Worm (Caenorhabditis elegans) whole organism, young adult: ENCODE data around the gene ZK742.6.

ENCODE experiments used
- C06A6.2 ChIP-seq: fragments of 200-800 bp; sonication (Bioruptor generic); conservative IDR thresholded peaks from 2 replicates; pipeline ENCODE4 v1.3.6; 2022; ENCODE audit warnings: missing genetic modification characterization, missing compliant biosample characterization
- C17E4.6 ChIP-seq: fragments of 200-800 bp; sonication (Bioruptor generic); IDR thresholded peaks from 2 replicates; pipeline ENCODE4 v1.3.6; 2022; ENCODE audit warnings: missing genetic modification reagents, missing genetic modification characterization, missing compliant biosample characterization
- D2030.7 ChIP-seq: fragments of 200-800 bp; sonication (Bioruptor generic); IDR thresholded peaks from 2 replicates; pipeline ENCODE4 v1.3.6; 2022; ENCODE audit warnings: missing genetic modification reagents, missing genetic modification characterization, missing compliant biosample characterization
- F10E7.11 ChIP-seq: sonication (generic microtip); optimal IDR thresholded peaks from 2 replicates; lab custom pipeline; 2017; ENCODE audit warnings: mild to moderate bottlenecking, missing genetic modification characterization, moderate library complexity, missing compliant biosample characterization
- F22D6.2 ChIP-seq: sonication (generic microtip); optimal IDR thresholded peaks from 2 replicates; lab custom pipeline; 2016; ENCODE audit warnings: mild to moderate bottlenecking, missing genetic modification characterization, missing compliant biosample characterization
- F33H1.4 ChIP-seq: fragments of 200-800 bp; sonication (Bioruptor generic); IDR thresholded peaks from 2 replicates; pipeline ENCODE4 v1.3.6; 2022; ENCODE audit warnings: missing genetic modification reagents, missing genetic modification characterization, missing compliant biosample characterization
- F39B2.1 ChIP-seq: fragments of 200-800 bp; sonication (Bioruptor generic); IDR thresholded peaks from 2 replicates; pipeline ENCODE4 v1.3.6; 2022; ENCODE audit warnings: missing genetic modification reagents, missing genetic modification characterization, missing compliant biosample characterization
- F55B11.4 ChIP-seq: sonication (generic microtip); optimal IDR thresholded peaks from 2 replicates; lab custom pipeline; 2016; ENCODE audit warnings: missing compliant biosample characterization, missing genetic modification characterization, borderline replicate concordance; ENCODE audit not compliant: insufficient read depth
- F57C9.4 ChIP-seq: sonication (generic microtip); optimal IDR thresholded peaks from 2 replicates; lab custom pipeline; 2017; ENCODE audit warnings: mild to moderate bottlenecking, missing genetic modification characterization, missing compliant biosample characterization
- K12H6.12 ChIP-seq: fragments of 200-800 bp; sonication (Bioruptor generic); optimal IDR thresholded peaks from 2 replicates; lab custom pipeline; 2018; ENCODE audit warnings: mild to moderate bottlenecking, missing genetic modification characterization, missing compliant biosample characterization
- T26A5.8 ChIP-seq: sonication (generic microtip); optimal IDR thresholded peaks from 2 replicates; lab custom pipeline; 2016; ENCODE audit warnings: missing genetic modification characterization, missing compliant biosample characterization
- Y53F4B.3 ChIP-seq: fragments of 200-800 bp; sonication (Bioruptor generic); IDR thresholded peaks from 2 replicates; pipeline ENCODE4 v1.3.6; 2022; ENCODE audit warnings: missing genetic modification reagents, missing genetic modification characterization, missing compliant biosample characterization
- aptf-3 ChIP-seq: fragments of 200-800 bp; sonication (Bioruptor generic); IDR thresholded peaks from 2 replicates; pipeline ENCODE4 v1.3.6; 2022; ENCODE audit warnings: missing genetic modification characterization, missing compliant biosample characterization
- atf-7 ChIP-seq: sonication (generic microtip); optimal IDR thresholded peaks from 2 replicates; lab custom pipeline; 2017; ENCODE audit warnings: mild to moderate bottlenecking, missing genetic modification characterization, missing compliant biosample characterization
- athp-1 ChIP-seq: sonication (generic microtip); optimal IDR thresholded peaks from 2 replicates; lab custom pipeline; 2017; ENCODE audit warnings: mild to moderate bottlenecking, missing genetic modification characterization, missing compliant biosample characterization
- attf-5 ChIP-seq: fragments of 200-800 bp; sonication (Bioruptor generic); optimal IDR thresholded peaks from 2 replicates; lab custom pipeline; 2018; ENCODE audit warnings: mild to moderate bottlenecking, missing genetic modification characterization, missing compliant biosample characterization
- attf-6 ChIP-seq: fragments of 200-800 bp; sonication (Bioruptor generic); IDR thresholded peaks from 2 replicates; pipeline ENCODE4 v1.3.6; 2022; ENCODE audit warnings: missing genetic modification reagents, missing genetic modification characterization, missing compliant biosample characterization
- cebp-1 ChIP-seq, 2 experiments: fragments of 200-800 bp in 1 of 2; sonication (Bioruptor generic) in 1 of 2; sonication (generic microtip) in 1 of 2; IDR thresholded peaks in 1 of 2; optimal IDR thresholded peaks in 1 of 2; 2 replicates each; pipeline versions ENCODE4 v1.3.6 to Lab custom; 2017 to 2022; ENCODE audit warnings: missing compliant biosample characterization in 2 of 2, missing genetic modification characterization in 2 of 2, mild to moderate bottlenecking in 1 of 2, missing genetic modification reagents in 1 of 2, moderate library complexity in 1 of 2
- ceh-27 ChIP-seq: fragments of 200-800 bp; sonication (Bioruptor generic); optimal IDR thresholded peaks from 2 replicates; lab custom pipeline; 2018; ENCODE audit warnings: mild to moderate bottlenecking, missing genetic modification characterization, moderate library complexity, missing compliant biosample characterization
- die-1 ChIP-seq: sonication (generic microtip); optimal IDR thresholded peaks from 2 replicates; lab custom pipeline; 2016; ENCODE audit warnings: missing genotype, mild to moderate bottlenecking, missing genetic modification characterization, missing compliant biosample characterization
- dpff-1 ChIP-seq: sonication (generic microtip); optimal IDR thresholded peaks from 2 replicates; lab custom pipeline; 2017; ENCODE audit warnings: mild to moderate bottlenecking, missing genetic modification characterization, missing compliant biosample characterization
- dpl-1 ChIP-seq: fragments of 150-350 bp; optimal IDR thresholded peaks from 2 replicates; lab custom pipeline; 2014; ENCODE audit warnings: missing biosample characterization, missing genetic modification reagents, missing genetic modification characterization
- fkh-3 ChIP-seq: sonication (generic microtip); optimal IDR thresholded peaks from 2 replicates; lab custom pipeline; 2016; ENCODE audit warnings: mild to moderate bottlenecking, missing genetic modification characterization, missing compliant biosample characterization
- gei-17 ChIP-seq: fragments of 200-800 bp; sonication (Bioruptor generic); optimal IDR thresholded peaks from 2 replicates; lab custom pipeline; 2018; ENCODE audit warnings: mild to moderate bottlenecking, missing genetic modification characterization, missing compliant biosample characterization
- hlh-12 ChIP-seq: sonication (generic microtip); optimal IDR thresholded peaks from 2 replicates; lab custom pipeline; 2016; ENCODE audit warnings: missing genetic modification characterization, missing compliant biosample characterization
- hmg-1.2 ChIP-seq: fragments of 200-800 bp; sonication (Bioruptor generic); IDR thresholded peaks from 2 replicates; pipeline ENCODE4 v1.3.6; 2022; ENCODE audit warnings: missing genetic modification reagents, missing genetic modification characterization, missing compliant biosample characterization
- hmg-20 ChIP-seq: fragments of 200-800 bp; sonication (Bioruptor generic); IDR thresholded peaks from 2 replicates; pipeline ENCODE4 v1.3.6; 2022; ENCODE audit warnings: missing genetic modification reagents, missing genetic modification characterization, missing compliant biosample characterization
- hrde-1 ChIP-seq: sonication (generic microtip); optimal IDR thresholded peaks from 2 replicates; lab custom pipeline; 2016; ENCODE audit warnings: missing genetic modification characterization, mild to moderate bottlenecking, missing compliant biosample characterization, moderate library complexity, missing genotype, missing genetic modification reagents, borderline replicate concordance
- let-526 ChIP-seq: fragments of 200-800 bp; sonication (Bioruptor generic); IDR thresholded peaks from 2 replicates; pipeline ENCODE4 v1.3.6; 2022; ENCODE audit warnings: missing genetic modification reagents, missing genetic modification characterization, missing compliant biosample characterization
- lin-40 ChIP-seq: sonication (generic microtip); optimal IDR thresholded peaks from 2 replicates; lab custom pipeline; 2016; ENCODE audit warnings: missing genetic modification characterization, mild to moderate bottlenecking, missing compliant biosample characterization, missing genotype, missing genetic modification reagents
- lin-54 ChIP-seq: fragments of 200-800 bp; sonication (Bioruptor generic); optimal IDR thresholded peaks from 2 replicates; lab custom pipeline; 2018; ENCODE audit warnings: mild to moderate bottlenecking, missing genetic modification characterization, missing compliant biosample characterization
- madf-3 ChIP-seq: fragments of 200-800 bp; sonication (Bioruptor generic); IDR thresholded peaks from 2 replicates; pipeline ENCODE4 v1.3.6; 2022; ENCODE audit warnings: missing genetic modification reagents, missing genetic modification characterization, missing compliant biosample characterization
- mcd-1 ChIP-seq: fragments of 200-800 bp; sonication (Bioruptor generic); IDR thresholded peaks from 2 replicates; pipeline ENCODE4 v1.3.6; 2022; ENCODE audit warnings: missing genetic modification reagents, missing genetic modification characterization, missing compliant biosample characterization
- nhr-27 ChIP-seq: fragments of 200-800 bp; sonication (Bioruptor generic); optimal IDR thresholded peaks from 2 replicates; lab custom pipeline; 2018; ENCODE audit warnings: mild to moderate bottlenecking, missing genetic modification characterization, moderate library complexity, missing compliant biosample characterization
- nhr-80 ChIP-seq: sonication (generic microtip); optimal IDR thresholded peaks from 2 replicates; lab custom pipeline; 2016; ENCODE audit warnings: missing genetic modification characterization, missing compliant biosample characterization
- nhr-90 ChIP-seq: sonication (generic microtip); optimal IDR thresholded peaks from 2 replicates; lab custom pipeline; 2016; ENCODE audit warnings: missing genotype, mild to moderate bottlenecking, missing genetic modification characterization, missing compliant biosample characterization
- pha-4 ChIP-seq: fragments of 150-350 bp; sonication (generic microtip); optimal IDR thresholded peaks from 2 replicates; lab custom pipeline; 2014; ENCODE audit warnings: missing biosample characterization, missing genetic modification reagents, missing genetic modification characterization
- rcor-1 ChIP-seq: fragments of 200-800 bp; sonication (Bioruptor generic); IDR thresholded peaks from 2 replicates; pipeline ENCODE4 v1.3.6; 2022; ENCODE audit warnings: missing genetic modification reagents, missing genetic modification characterization, missing compliant biosample characterization
- snpc-3.4 ChIP-seq: sonication (generic microtip); optimal IDR thresholded peaks from 2 replicates; lab custom pipeline; 2017; ENCODE audit warnings: missing genetic modification characterization, mild to moderate bottlenecking, missing compliant biosample characterization, antibody characterized with exemption, moderate library complexity, missing genotype, missing genetic modification reagents
- snpc-4 ChIP-seq, 5 experiments: fragments of 150-350 bp in 1 of 5; sonication (generic microtip) in 4 of 5; optimal IDR thresholded peaks; 2 replicates each; lab custom pipeline; 2014 to 2018; ENCODE audit warnings: missing genetic modification characterization in 5 of 5, missing biosample characterization in 3 of 5, antibody characterized with exemption in 2 of 5, mild to moderate bottlenecking in 2 of 5, missing compliant biosample characterization in 2 of 5, missing genotype in 2 of 5, moderate library complexity in 2 of 5, missing genetic modification reagents in 1 of 5
- somi-1 ChIP-seq: fragments of 200-800 bp; sonication (Bioruptor generic); optimal IDR thresholded peaks from 2 replicates; lab custom pipeline; 2018; ENCODE audit warnings: mild to moderate bottlenecking, missing genetic modification characterization, missing compliant biosample characterization
- tbx-9 ChIP-seq: sonication (generic microtip); optimal IDR thresholded peaks from 2 replicates; lab custom pipeline; 2016; ENCODE audit warnings: borderline replicate concordance, missing genetic modification characterization, inconsistent platforms, missing compliant biosample characterization
- unc-130 ChIP-seq: sonication (generic microtip); optimal IDR thresholded peaks from 2 replicates; lab custom pipeline; 2016; ENCODE audit warnings: missing genetic modification reagents, missing genetic modification characterization, missing compliant biosample characterization
- xnd-1 ChIP-seq: sonication (generic microtip); optimal IDR thresholded peaks from 2 replicates; lab custom pipeline; 2016; ENCODE audit warnings: missing genotype, missing genetic modification reagents, missing genetic modification characterization, missing compliant biosample characterization
- zfh-2 ChIP-seq: fragments of 200-800 bp; sonication (Bioruptor generic); conservative IDR thresholded peaks from 2 replicates; pipeline ENCODE4 v1.3.6; 2022; ENCODE audit warnings: missing genetic modification reagents, missing genetic modification characterization, missing compliant biosample characterization
- ztf-26 ChIP-seq: sonication (generic microtip); optimal IDR thresholded peaks from 2 replicates; lab custom pipeline; 2017; ENCODE audit warnings: missing genetic modification characterization, missing compliant biosample characterization
- ztf-3 ChIP-seq: fragments of 200-800 bp; sonication (Bioruptor generic); optimal IDR thresholded peaks from 2 replicates; lab custom pipeline; 2018; ENCODE audit warnings: mild to moderate bottlenecking, missing genetic modification characterization, missing compliant biosample characterization

Gene ZK742.6

DNA sequence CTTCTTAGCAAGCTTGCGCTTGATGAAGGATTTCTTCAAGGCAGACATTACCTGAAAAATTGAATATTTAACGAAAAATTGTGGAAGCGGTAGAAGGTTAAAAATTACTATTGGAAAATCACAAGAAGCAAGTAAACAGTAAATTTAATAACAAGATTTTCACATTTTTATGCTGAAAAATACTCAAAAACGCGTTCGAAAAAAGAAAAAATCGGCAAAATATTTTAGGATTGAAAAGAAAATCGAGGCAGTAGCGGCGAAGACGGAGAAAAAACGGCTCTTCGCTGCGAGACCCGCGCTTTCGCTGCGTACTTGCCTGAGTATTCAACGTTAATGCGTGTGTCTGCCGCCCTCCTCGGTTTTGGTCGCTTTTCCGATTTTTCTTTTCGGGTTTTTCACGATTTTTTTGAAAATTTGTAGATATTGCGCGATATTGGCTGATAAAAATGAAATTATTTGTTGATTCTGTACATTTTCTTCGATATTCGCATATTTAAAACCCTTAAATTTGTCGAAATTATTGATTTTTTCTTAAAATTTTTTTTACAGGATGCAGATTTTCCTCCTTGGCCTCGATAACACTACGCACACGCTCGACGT lies 38.6 kb downstream of the ZK742.6 start, which contains the start of the genes rpl-39 and rps-30 (continued):
- TF ChIP-seq ceh-27 (GFP tag; lab: Kevin White, UChicago) (peak; percentile 59), zfh-2 (GFP tag; lab: Robert Waterston, UW) (peak; percentile 51; the same call in 1 of the 2 replicates), nhr-90 (no peak), hmg-1.2 (GFP tag; lab: Robert Waterston, UW) (peak; percentile 88), Y53F4B.3 (no peak), dpff-1 (tag; lab: Kevin White, UChicago) (no peak), nhr-27 (tag; lab: Kevin White, UChicago) (no peak), die-1 (tag; lab: Kevin White, UChicago) (no peak), F22D6.2 (tag; lab: Kevin White, UChicago) (no peak), hlh-12 (no peak), lin-40 (tag; lab: Kevin White, UChicago) (peak; percentile 53), atf-7 (tag; lab: Kevin White, UChicago) (no peak), hrde-1 (no peak), madf-3 (GFP tag; lab: Robert Waterston, UW) (peak; percentile 79; the same call in 1 of the 2 replicates), attf-5 (GFP tag; lab: Kevin White, UChicago) (peak; percentile 77), unc-130 (no peak), ztf-26 (peak; percentile 30), cebp-1 (GFP tag; IDR thresholded peaks at IDR 0.05; lab: Robert Waterston, UW) (peak; percentile 24; the same call in 1 of the 2 replicates), cebp-1 (tag; optimal IDR thresholded peaks at IDR 0.05; lab: Kevin White, UChicago) (peak; percentile 67), F33H1.4 (GFP tag; lab: Robert Waterston, UW) (peak; percentile 96), F39B2.1 (GFP tag; lab: Robert Waterston, UW) (no peak), rcor-1 (GFP tag; lab: Robert Waterston, UW) (peak; percentile 72), fkh-3 (tag; lab: Kevin White, UChicago) (no peak), xnd-1 (no peak), gei-17 (GFP tag; lab: Kevin White, UChicago) (no peak), lin-54 (GFP tag; lab: Kevin White, UChicago) (peak; percentile 71), dpl-1 (GFP tag; lab: Kevin White, UChicago) (no peak), K12H6.12 (tag; lab: Kevin White, UChicago) (no peak), F57C9.4 (tag; lab: Kevin White, UChicago) (no peak), F10E7.11 (no peak), C06A6.2 (GFP tag; lab: Robert Waterston, UW) (no peak), tbx-9 (tag; lab: Kevin White, UChicago) (no peak), F55B11.4 (tag; lab: Kevin White, UChicago) (no peak), attf-6 (GFP tag; lab: Robert Waterston, UW) (no peak), T26A5.8 (tag; lab: Kevin White, UChicago) (no peak), C17E4.6 (peak; percentile 10; the same call in 1 of the 2 replicates), D2030.7 (GFP tag; lab: Robert Waterston, UW) (peak; percentile 74), ztf-3 (GFP tag; lab: Kevin White, UChicago) (no peak), snpc-3.4 (peak; percentile 16), mcd-1 (GFP tag; lab: Robert Waterston, UW) (peak; percentile 80), pha-4 (tag; lab: Kevin White, UChicago) (peak; percentile 29), somi-1 (GFP tag; lab: Kevin White, UChicago) (peak; percentile 23), let-526 (GFP tag; lab: Robert Waterston, UW) (no peak), aptf-3 (GFP tag; lab: Robert Waterston, UW) (no peak), athp-1 (tag; lab: Kevin White, UChicago) (peak; percentile 4), hmg-20 (no peak), snpc-4 (GFP tag; optimal IDR thresholded peaks at IDR 0.05; lab: Kevin White, UChicago) (peak; percentile 28), snpc-4 (tag; optimal IDR thresholded peaks at IDR 0.05; lab: Kevin White, UChicago) (peak in 3 of 4 experiments; percentile 47 to 73 (median 53)), nhr-80 (tag; lab: Kevin White, UChicago) (peak; percentile 62)
